Fruit fly (Drosophila melanogaster) S2 (cell line): ENCODE results near the gene CG8814.

Source experiments
- CG8478 ChIP-seq: fragments of >200 bp; optimal IDR thresholded peaks from 2 replicates; lab custom pipeline; 2018
- CTCF ChIP-seq, 2 experiments: fragments of >200 bp; optimal IDR thresholded peaks; 2 replicates each; lab custom pipeline; 2018

dm6 chr2L:2830341-2830800, 44.3 kb upstream of the CG8814 start:
- no peak for TF ChIP-seq CG8478 (lab: Kevin White, UChicago)
- TF ChIP-seq CTCF (optimal IDR thresholded peaks at IDR 0.05; lab: Kevin White, UChicago): no peak
